Fruit fly (Drosophila melanogaster) whole organism, embryonic: ENCODE measurements around the gene CG34267.

Experiments used
- Asciz ChIP-seq: fragments of 200-800 bp; sonication (Bioruptor generic); optimal IDR thresholded peaks from 2 replicates; lab custom pipeline; 2017; ENCODE audit warnings: missing biosample characterization, mild to moderate bottlenecking, missing genetic modification characterization, missing genetic modification reagents
- Atf6 ChIP-seq: fragments of 200-800 bp; sonication (Bioruptor generic); IDR thresholded peaks from 2 replicates; pipeline ENCODE4 v1.3.6; 2022; ENCODE audit warnings: missing biosample characterization, missing genetic modification characterization
- CG10543 ChIP-seq: fragments of 200-800 bp; sonication (Bioruptor generic); optimal IDR thresholded peaks from 3 replicates; lab custom pipeline; 2017; ENCODE audit warnings: missing biosample characterization, mild to moderate bottlenecking, missing genetic modification characterization, moderate library complexity
- CG11247 ChIP-seq: fragments of 200-800 bp; sonication (Bioruptor generic); IDR thresholded peaks from 2 replicates; pipeline ENCODE4 v1.3.6; 2022; ENCODE audit warnings: missing biosample characterization, missing genetic modification characterization
- CG12659 ChIP-seq: fragments of 200-800 bp; sonication (Bioruptor generic); optimal IDR thresholded peaks from 3 replicates; lab custom pipeline; 2017; ENCODE audit warnings: mild to moderate bottlenecking, missing biosample characterization, missing genetic modification reagents, missing genetic modification characterization
- CG13123 ChIP-seq: fragments of 200-800 bp; sonication (Bioruptor generic); optimal IDR thresholded peaks from 2 replicates; lab custom pipeline; 2016; ENCODE audit warnings: missing biosample characterization, missing genetic modification characterization
- CG15479 ChIP-seq: fragments of 200-800 bp; sonication (Bioruptor generic); optimal IDR thresholded peaks from 3 replicates; lab custom pipeline; 2019; ENCODE audit warnings: missing biosample characterization, mild to moderate bottlenecking, missing genetic modification characterization, moderate library complexity
- CG17829 ChIP-seq: fragments of 200-800 bp; optimal IDR thresholded peaks from 2 replicates; lab custom pipeline; 2019; ENCODE audit warnings: missing biosample characterization, mild to moderate bottlenecking, missing genetic modification characterization, moderate library complexity
- CG2129 ChIP-seq: fragments of 200-800 bp; sonication (Bioruptor generic); IDR thresholded peaks from 2 replicates; pipeline ENCODE4 v1.3.6; 2022; ENCODE audit warnings: missing biosample characterization, missing genetic modification characterization; ENCODE audit not compliant: partially characterized antibody
- CG31388 ChIP-seq: fragments of 200-800 bp; sonication (Bioruptor generic); optimal IDR thresholded peaks from 2 replicates; lab custom pipeline; 2016; ENCODE audit warnings: missing biosample characterization, missing genetic modification characterization
- CG32532 ChIP-seq: fragments of 200-800 bp; sonication (Bioruptor generic); IDR thresholded peaks from 2 replicates; pipeline ENCODE4 v1.3.6; 2022; ENCODE audit warnings: missing biosample characterization, missing genetic modification characterization
- CG4404 ChIP-seq: fragments of 200-800 bp; sonication (Bioruptor generic); IDR thresholded peaks from 2 replicates; pipeline ENCODE4 v1.3.6; 2022; ENCODE audit warnings: missing biosample characterization, missing genetic modification characterization
- CG6689 ChIP-seq: fragments of 200-800 bp; sonication (Bioruptor generic); IDR thresholded peaks from 2 replicates; pipeline ENCODE4 v1.3.6; 2022; ENCODE audit warnings: missing biosample characterization, missing genetic modification characterization
- CG7745 ChIP-seq: fragments of 200-800 bp; sonication (Bioruptor generic); optimal IDR thresholded peaks from 2 replicates; lab custom pipeline; 2018; ENCODE audit warnings: missing biosample characterization, mild to moderate bottlenecking, missing genetic modification characterization, moderate library complexity
- CG8290 ChIP-seq, 3 experiments: fragments of 200-800 bp; sonication (Bioruptor generic); optimal IDR thresholded peaks; 2 replicates each; lab custom pipeline; 2016 to 2019; ENCODE audit warnings: missing biosample characterization in 3 of 3, missing genetic modification characterization in 3 of 3, mild to moderate bottlenecking in 2 of 3, moderate library complexity in 1 of 3
- Dad ChIP-seq: fragments of 200-800 bp; sonication (Bioruptor generic); optimal IDR thresholded peaks from 3 replicates; lab custom pipeline; 2016; ENCODE audit warnings: missing biosample characterization, missing genetic modification characterization
- Dbx ChIP-seq: fragments of 200-800 bp; sonication (Bioruptor generic); IDR thresholded peaks from 3 replicates; pipeline ENCODE4 v1.3.6; 2022; ENCODE audit warnings: missing biosample characterization, missing genetic modification characterization
- Dip3 ChIP-seq: fragments of 200-800 bp; sonication (Bioruptor generic); optimal IDR thresholded peaks from 3 replicates; lab custom pipeline; 2016; ENCODE audit warnings: missing biosample characterization, missing genetic modification characterization
- Doc2 ChIP-seq: fragments of 200-800 bp; sonication (Bioruptor generic); IDR thresholded peaks from 2 replicates; pipeline ENCODE4 v1.3.6; 2022; ENCODE audit warnings: missing biosample characterization, missing genetic modification characterization
- Dp ChIP-seq: fragments of 200-800 bp; sonication (Bioruptor generic); optimal IDR thresholded peaks from 2 replicates; lab custom pipeline; 2018; ENCODE audit warnings: missing biosample characterization, mild to moderate bottlenecking, missing genetic modification characterization, moderate library complexity
- H15 ChIP-seq: fragments of 200-800 bp; sonication (Bioruptor generic); IDR thresholded peaks from 3 replicates; pipeline ENCODE4 v1.3.6; 2022; ENCODE audit warnings: missing biosample characterization, missing genetic modification characterization
- Jarid2 ChIP-seq: fragments of 200-800 bp; sonication (Bioruptor generic); optimal IDR thresholded peaks from 3 replicates; lab custom pipeline; 2017; ENCODE audit warnings: mild to moderate bottlenecking, missing biosample characterization, missing genetic modification reagents, missing genetic modification characterization
- MESR4 ChIP-seq: fragments of 200-800 bp; sonication (Bioruptor generic); optimal IDR thresholded peaks from 2 replicates; lab custom pipeline; 2018; ENCODE audit warnings: missing biosample characterization, mild to moderate bottlenecking, missing genetic modification characterization, moderate library complexity
- Ptx1 ChIP-seq: fragments of 200-800 bp; sonication (Bioruptor generic); IDR thresholded peaks from 2 replicates; pipeline ENCODE4 v1.3.6; 2022; ENCODE audit warnings: missing biosample characterization, missing genetic modification characterization
- Tbp ChIP-seq: fragments of >200 bp; optimal IDR thresholded peaks from 2 replicates; lab custom pipeline; 2018; ENCODE audit warnings: missing biosample characterization, missing genetic modification characterization
- ac ChIP-seq: fragments of 200-800 bp; sonication (Bioruptor generic); optimal IDR thresholded peaks from 3 replicates; lab custom pipeline; 2017; ENCODE audit warnings: missing biosample characterization, mild to moderate bottlenecking, missing genetic modification characterization
- ara ChIP-seq: fragments of 200-800 bp; sonication (Bioruptor generic); IDR thresholded peaks from 2 replicates; pipeline ENCODE4 v1.3.6; 2022; ENCODE audit warnings: missing biosample characterization, missing genetic modification characterization
- bab2 ChIP-seq: fragments of 200-800 bp; sonication (Bioruptor generic); optimal IDR thresholded peaks from 2 replicates; lab custom pipeline; 2016; ENCODE audit warnings: missing biosample characterization, missing genetic modification characterization
- bbx ChIP-seq: fragments of 200-800 bp; sonication (Bioruptor generic); IDR thresholded peaks from 2 replicates; pipeline ENCODE4 v1.3.6; 2022; ENCODE audit warnings: missing biosample characterization, missing genetic modification characterization; ENCODE audit not compliant: partially characterized antibody
- cas ChIP-seq: fragments of 200-800 bp; sonication (Bioruptor generic); IDR thresholded peaks from 2 replicates; pipeline ENCODE4 v1.3.6; 2022; ENCODE audit warnings: missing biosample characterization, missing genetic modification characterization
- chm ChIP-seq: fragments of 200-800 bp; sonication (Bioruptor generic); IDR thresholded peaks from 2 replicates; pipeline ENCODE4 v1.3.6; 2022; ENCODE audit warnings: missing biosample characterization, missing genetic modification characterization
- chn ChIP-seq: fragments of 200-800 bp; sonication (Bioruptor generic); optimal IDR thresholded peaks from 2 replicates; lab custom pipeline; 2016; ENCODE audit warnings: missing biosample characterization, missing genetic modification characterization
- dan ChIP-seq: fragments of 200-800 bp; sonication (Bioruptor generic); IDR thresholded peaks from 2 replicates; pipeline ENCODE4 v1.3.6; 2022; ENCODE audit warnings: missing biosample characterization, missing genetic modification characterization
- danr ChIP-seq: fragments of 200-800 bp; sonication (Bioruptor generic); IDR thresholded peaks from 2 replicates; pipeline ENCODE4 v1.3.6; 2022; ENCODE audit warnings: missing biosample characterization, missing genetic modification characterization
- dati ChIP-seq: fragments of 200-800 bp; sonication (Bioruptor generic); IDR thresholded peaks from 2 replicates; pipeline ENCODE4 v1.3.6; 2022; ENCODE audit warnings: missing biosample characterization, missing genetic modification characterization
- ewg ChIP-seq: fragments of 200-800 bp; sonication (Bioruptor generic); optimal IDR thresholded peaks from 3 replicates; lab custom pipeline; 2017; ENCODE audit warnings: mild to moderate bottlenecking, missing biosample characterization, missing genetic modification reagents, missing genetic modification characterization
- eyg ChIP-seq: fragments of 200-800 bp; sonication (Bioruptor generic); optimal IDR thresholded peaks from 3 replicates; lab custom pipeline; 2016; ENCODE audit warnings: missing biosample characterization, missing genetic modification characterization
- fd102C ChIP-seq: fragments of 200-800 bp; sonication (Bioruptor generic); optimal IDR thresholded peaks from 2 replicates; lab custom pipeline; 2018; ENCODE audit warnings: missing biosample characterization, mild to moderate bottlenecking, missing genetic modification characterization, moderate library complexity
- fu2 ChIP-seq: fragments of 200-800 bp; sonication (Bioruptor generic); optimal IDR thresholded peaks from 2 replicates; lab custom pipeline; 2016; ENCODE audit warnings: missing biosample characterization, missing genetic modification characterization
- gfzf ChIP-seq: fragments of 200-800 bp; sonication (Bioruptor generic); optimal IDR thresholded peaks from 2 replicates; lab custom pipeline; 2016; ENCODE audit warnings: missing biosample characterization, mild to moderate bottlenecking, missing genetic modification characterization, moderate library complexity
- grn ChIP-seq: fragments of 200-800 bp; sonication (Bioruptor generic); optimal IDR thresholded peaks from 3 replicates; lab custom pipeline; 2017; ENCODE audit warnings: missing biosample characterization, missing genetic modification characterization
- lab ChIP-seq: fragments of 200-800 bp; sonication (Bioruptor generic); optimal IDR thresholded peaks from 3 replicates; lab custom pipeline; 2017; ENCODE audit warnings: missing biosample characterization, missing genetic modification characterization, mild to moderate bottlenecking, moderate library complexity, missing genetic modification reagents
- pho ChIP-seq: fragments of 200-800 bp; sonication (Bioruptor generic); optimal IDR thresholded peaks from 2 replicates; lab custom pipeline; 2016; ENCODE audit warnings: missing biosample characterization, missing genetic modification characterization
- pros ChIP-seq: fragments of 200-800 bp; sonication (Bioruptor generic); optimal IDR thresholded peaks from 3 replicates; lab custom pipeline; 2019; ENCODE audit warnings: missing biosample characterization, mild to moderate bottlenecking, missing genetic modification characterization, moderate library complexity
- row ChIP-seq: fragments of 200-800 bp; sonication (Bioruptor generic); IDR thresholded peaks from 3 replicates; pipeline ENCODE4 v1.3.6; 2022; ENCODE audit warnings: missing biosample characterization, missing genetic modification characterization
- sens-2 ChIP-seq: fragments of 200-800 bp; sonication (Bioruptor generic); IDR thresholded peaks from 2 replicates; pipeline ENCODE4 v1.3.6; 2022; ENCODE audit warnings: missing biosample characterization, missing genetic modification characterization
- sim ChIP-seq: fragments of 200-800 bp; sonication (Bioruptor generic); IDR thresholded peaks from 2 replicates; pipeline ENCODE4 v1.3.6; 2022; ENCODE audit warnings: missing biosample characterization, missing genetic modification characterization
- ssp ChIP-seq: fragments of 200-800 bp; sonication (Bioruptor generic); IDR thresholded peaks from 2 replicates; pipeline ENCODE4 v1.3.6; 2022; ENCODE audit warnings: missing biosample characterization, missing genetic modification characterization
- yki ChIP-seq: fragments of >200 bp; optimal IDR thresholded peaks from 3 replicates; lab custom pipeline; 2018
- zen2 ChIP-seq: fragments of 200-800 bp; sonication (Bioruptor generic); IDR thresholded peaks from 3 replicates; pipeline ENCODE4 v1.3.6; 2022; ENCODE audit warnings: missing biosample characterization, missing genetic modification characterization; ENCODE audit not compliant: partially characterized antibody
- zfh1 ChIP-seq: fragments of 200-800 bp; sonication (Bioruptor generic); IDR thresholded peaks from 3 replicates; pipeline ENCODE4 v1.3.6; 2022; ENCODE audit warnings: missing biosample characterization, missing genetic modification characterization

Gene CG34267

DNA sequence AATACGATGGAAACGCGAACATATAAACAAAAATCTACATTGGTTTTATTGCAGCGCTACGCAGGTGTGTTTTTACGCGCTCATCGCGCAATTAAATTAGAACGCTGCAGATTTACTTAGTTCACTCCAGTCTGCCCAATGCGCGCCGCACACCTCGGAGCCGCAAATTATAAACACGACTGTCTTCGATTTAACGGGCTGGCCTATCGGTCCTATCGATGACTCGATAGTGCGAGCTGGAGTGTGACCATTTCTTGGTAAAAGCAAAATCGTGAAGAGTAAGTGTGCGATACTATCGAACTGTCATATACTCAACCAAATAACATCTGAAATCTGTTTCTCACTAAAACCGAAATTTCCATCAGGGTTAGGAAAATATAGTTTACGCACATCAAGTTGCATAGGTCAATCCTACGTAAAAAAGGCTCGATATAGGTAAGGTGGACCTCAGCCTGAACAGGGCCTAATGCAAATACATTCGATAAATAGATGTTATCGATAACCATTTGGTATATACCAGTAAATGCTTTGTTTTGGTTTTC is 40.3 kb upstream of the CG34267 start, which contains the start of the genes klar and BORCS6 (continued):
- no peak for TF ChIP-seq danr
- no peak for TF ChIP-seq CG31388 (GFP tag; lab: Kevin White, UChicago)
- no peak for TF ChIP-seq bab2
- TF ChIP-seq fd102C (GFP tag; lab: Kevin White, UChicago): no peak
- peak; percentile 54 for TF ChIP-seq Dip3 (GFP tag; lab: Kevin White, UChicago)
- 0 out of 2 replicates have a peak, but pooled peaks have one; percentile 17 for TF ChIP-seq CG11247 (GFP tag; lab: Robert Waterston, UW)
- TF ChIP-seq bbx: peak; percentile 97
- TF ChIP-seq chn (GFP tag; lab: Kevin White, UChicago): peak; percentile 66
- TF ChIP-seq cas: no peak
- TF ChIP-seq CG2129 (GFP tag; lab: Robert Waterston, UW): peak; percentile 98
- peak; percentile 36; the same call in 1 of the 2 replicates for TF ChIP-seq Ptx1
- no peak for TF ChIP-seq Asciz (GFP tag; lab: Kevin White, UChicago)
- TF ChIP-seq Dad (GFP tag; lab: Kevin White, UChicago): peak; percentile 52
- peak; percentile 88 for TF ChIP-seq CG12659 (GFP tag; lab: Kevin White, UChicago)
- peak; percentile 59 for TF ChIP-seq Atf6
- TF ChIP-seq Doc2 (GFP tag; lab: Robert Waterston, UW): no peak
- TF ChIP-seq CG15479 (GFP tag; lab: Kevin White, UChicago): peak; percentile 53
- peak; percentile 61 for TF ChIP-seq pho (GFP tag; lab: Kevin White, UChicago)
- TF ChIP-seq CG17829: peak; percentile 47
- TF ChIP-seq CG4404 (GFP tag; lab: Robert Waterston, UW): no peak
- TF ChIP-seq gfzf (GFP tag; lab: Kevin White, UChicago): peak; percentile 97
- TF ChIP-seq fu2 (GFP tag; lab: Kevin White, UChicago): peak; percentile 37
- TF ChIP-seq ewg (GFP tag; lab: Kevin White, UChicago): peak; percentile 19
- TF ChIP-seq zen2 (GFP tag; lab: Robert Waterston, UW): peak; percentile 88; the same call in 2 of the 3 replicates
- TF ChIP-seq sens-2: no peak
- peak; percentile 20; the same call in 1 of the 3 replicates for TF ChIP-seq zfh1 (GFP tag; lab: Robert Waterston, UW)
- peak; percentile 93 for TF ChIP-seq ssp (GFP tag; lab: Robert Waterston, UW)
- TF ChIP-seq Dp: peak; percentile 48
- no peak for TF ChIP-seq ara
- TF ChIP-seq CG8290 (GFP tag; optimal IDR thresholded peaks at IDR 0.05; lab: Kevin White, UChicago): peak; percentile 94
- TF ChIP-seq CG8290 (tag; optimal IDR thresholded peaks at IDR 0.05; lab: Kevin White, UChicago): peak; percentile 80 to 85
- TF ChIP-seq grn (GFP tag; lab: Kevin White, UChicago): peak; percentile 26
- TF ChIP-seq ac (GFP tag; lab: Kevin White, UChicago): no peak
- no peak for TF ChIP-seq CG7745 (tag; lab: Kevin White, UChicago)
- TF ChIP-seq CG32532 (GFP tag; lab: Robert Waterston, UW): peak; percentile 77
- peak; percentile 69 for TF ChIP-seq CG10543
- no peak for TF ChIP-seq sim (GFP tag; lab: Robert Waterston, UW)
- peak; percentile 37 for TF ChIP-seq eyg
- TF ChIP-seq H15 (GFP tag; lab: Robert Waterston, UW): no peak
- peak; percentile 50 for TF ChIP-seq CG13123 (GFP tag; lab: Kevin White, UChicago)
- no peak for TF ChIP-seq pros (GFP tag; lab: Kevin White, UChicago)
- peak; percentile 42 for TF ChIP-seq MESR4
- no peak for TF ChIP-seq Tbp (GFP tag; lab: Kevin White, UChicago)
- peak; percentile 96 for TF ChIP-seq row (GFP tag; lab: Robert Waterston, UW)
- peak; percentile 94 for TF ChIP-seq Jarid2 (GFP tag; lab: Kevin White, UChicago)
- no peak for TF ChIP-seq yki
- TF ChIP-seq Dbx (GFP tag; lab: Robert Waterston, UW): peak; percentile 68
- TF ChIP-seq lab: peak; percentile 54
- TF ChIP-seq dati (GFP tag; lab: Robert Waterston, UW): no peak
- TF ChIP-seq dan (GFP tag; lab: Robert Waterston, UW): no peak
- no peak for TF ChIP-seq CG6689 (GFP tag; lab: Robert Waterston, UW)
- peak; percentile 85 for TF ChIP-seq chm (GFP tag; lab: Robert Waterston, UW)
